Fruit fly (Drosophila melanogaster) whole organism, embryonic: Measurements from ENCODE around the gene CG3690.
A peak's percentile ranks its signal among the peaks of the same experiment; 100 is the strongest.

Experiments used
- Abd-B ChIP-seq: fragments of 200-800 bp; sonication (Bioruptor generic); optimal IDR thresholded peaks from 2 replicates; lab custom pipeline; 2018; ENCODE audit warnings: missing biosample characterization, mild to moderate bottlenecking, missing genetic modification characterization, moderate library complexity
- Asciz ChIP-seq: fragments of 200-800 bp; sonication (Bioruptor generic); optimal IDR thresholded peaks from 2 replicates; lab custom pipeline; 2017; ENCODE audit warnings: missing biosample characterization, mild to moderate bottlenecking, missing genetic modification characterization, missing genetic modification reagents
- BEAF-32 ChIP-seq: fragments of 200-800 bp; sonication (Bioruptor generic); optimal IDR thresholded peaks from 3 replicates; lab custom pipeline; 2017; ENCODE audit warnings: missing biosample characterization, missing genetic modification characterization, mild to moderate bottlenecking, moderate library complexity, missing genetic modification reagents
- Bteb2 ChIP-seq: fragments of 200-800 bp; sonication (Bioruptor generic); optimal IDR thresholded peaks from 2 replicates; lab custom pipeline; 2016; ENCODE audit warnings: missing biosample characterization, missing genetic modification characterization
- CG10147 ChIP-seq: fragments of 200-800 bp; sonication (Bioruptor generic); optimal IDR thresholded peaks from 2 replicates; lab custom pipeline; 2019; ENCODE audit warnings: missing biosample characterization, mild to moderate bottlenecking, missing genetic modification characterization, moderate library complexity
- CG10274 ChIP-seq: fragments of 200-800 bp; sonication (Bioruptor generic); optimal IDR thresholded peaks from 3 replicates; lab custom pipeline; 2017; ENCODE audit warnings: missing biosample characterization, mild to moderate bottlenecking, missing genetic modification characterization
- CG10565 ChIP-seq: fragments of 200-800 bp; sonication (Bioruptor generic); optimal IDR thresholded peaks from 3 replicates; lab custom pipeline; 2016; ENCODE audit warnings: missing biosample characterization, mild to moderate bottlenecking, missing genetic modification characterization
- CG10959 ChIP-seq: fragments of 200-800 bp; sonication (Bioruptor generic); IDR thresholded peaks from 2 replicates; pipeline ENCODE4 v1.3.6; 2022; ENCODE audit warnings: missing biosample characterization, missing genetic modification characterization
- CG11398 ChIP-seq: fragments of 200-800 bp; sonication (Bioruptor generic); optimal IDR thresholded peaks from 2 replicates; lab custom pipeline; 2016; ENCODE audit warnings: missing biosample characterization, missing genetic modification characterization
- CG11695 ChIP-seq: fragments of 200-800 bp; sonication (Bioruptor generic); IDR thresholded peaks from 3 replicates; pipeline ENCODE4 v1.3.6; 2022; ENCODE audit warnings: missing biosample characterization, missing genetic modification characterization
- CG12071 ChIP-seq: fragments of 200-800 bp; sonication (Bioruptor generic); optimal IDR thresholded peaks from 3 replicates; lab custom pipeline; 2018; ENCODE audit warnings: missing biosample characterization, mild to moderate bottlenecking, missing genetic modification characterization
- CG14667 ChIP-seq: fragments of 200-800 bp; sonication (Bioruptor generic); IDR thresholded peaks from 2 replicates; pipeline ENCODE4 v1.3.6; 2022; ENCODE audit warnings: missing biosample characterization, missing genetic modification characterization
- CG14860 ChIP-seq: fragments of 200-800 bp; sonication (Bioruptor generic); IDR thresholded peaks from 3 replicates; pipeline ENCODE4 v1.3.6; 2022; ENCODE audit warnings: missing biosample characterization, missing genetic modification characterization; ENCODE audit not compliant: partially characterized antibody
- CG15011 ChIP-seq: fragments of 200-800 bp; sonication (Bioruptor generic); optimal IDR thresholded peaks from 3 replicates; lab custom pipeline; 2018; ENCODE audit warnings: missing biosample characterization, mild to moderate bottlenecking, missing genetic modification characterization
- CG1602 ChIP-seq: fragments of 200-800 bp; sonication (Bioruptor generic); optimal IDR thresholded peaks from 3 replicates; lab custom pipeline; 2016; ENCODE audit warnings: missing biosample characterization, missing genetic modification characterization
- CG17829 ChIP-seq: fragments of 200-800 bp; optimal IDR thresholded peaks from 2 replicates; lab custom pipeline; 2019; ENCODE audit warnings: missing biosample characterization, mild to moderate bottlenecking, missing genetic modification characterization, moderate library complexity
- CG17912 ChIP-seq: fragments of 200-800 bp; sonication (Bioruptor generic); optimal IDR thresholded peaks from 2 replicates; lab custom pipeline; 2018; ENCODE audit warnings: missing biosample characterization, mild to moderate bottlenecking, missing genetic modification characterization
- CG18262 ChIP-seq: fragments of 200-800 bp; optimal IDR thresholded peaks from 3 replicates; lab custom pipeline; 2019; ENCODE audit warnings: missing biosample characterization, mild to moderate bottlenecking, missing genetic modification characterization, moderate library complexity
- CG30020 ChIP-seq: fragments of 200-800 bp; optimal IDR thresholded peaks from 2 replicates; lab custom pipeline; 2019; ENCODE audit warnings: missing biosample characterization, mild to moderate bottlenecking, missing genetic modification characterization, moderate library complexity
- CG32532 ChIP-seq: fragments of 200-800 bp; sonication (Bioruptor generic); IDR thresholded peaks from 2 replicates; pipeline ENCODE4 v1.3.6; 2022; ENCODE audit warnings: missing biosample characterization, missing genetic modification characterization
- CG3407 ChIP-seq: fragments of 200-800 bp; sonication (Bioruptor generic); optimal IDR thresholded peaks from 2 replicates; lab custom pipeline; 2018; ENCODE audit warnings: missing biosample characterization, mild to moderate bottlenecking, missing genetic modification characterization
- CG3838 ChIP-seq: fragments of 200-800 bp; sonication (Bioruptor generic); optimal IDR thresholded peaks from 3 replicates; lab custom pipeline; 2016; ENCODE audit warnings: missing biosample characterization, missing genetic modification characterization
- CG6175 ChIP-seq: fragments of 200-800 bp; sonication (Bioruptor generic); IDR thresholded peaks from 3 replicates; pipeline ENCODE4 v1.3.6; 2022; ENCODE audit warnings: missing biosample characterization, missing genetic modification characterization
- CG6765 ChIP-seq: fragments of 200-800 bp; sonication (Bioruptor generic); optimal IDR thresholded peaks from 3 replicates; lab custom pipeline; 2017; ENCODE audit warnings: missing biosample characterization, mild to moderate bottlenecking, missing genetic modification characterization
- CG7357 ChIP-seq: fragments of 200-800 bp; sonication (Bioruptor generic); IDR thresholded peaks from 3 replicates; pipeline ENCODE4 v1.3.6; 2022; ENCODE audit warnings: missing biosample characterization, missing genetic modification characterization
- CG7928 ChIP-seq: fragments of 200-800 bp; sonication (Bioruptor generic); optimal IDR thresholded peaks from 2 replicates; lab custom pipeline; 2017; ENCODE audit warnings: missing biosample characterization, mild to moderate bottlenecking, missing genetic modification characterization
- CG8478 ChIP-seq: fragments of >200 bp; optimal IDR thresholded peaks from 2 replicates; lab custom pipeline; 2018
- CG9876 ChIP-seq: fragments of 200-800 bp; sonication (Bioruptor generic); optimal IDR thresholded peaks from 2 replicates; lab custom pipeline; 2016; ENCODE audit warnings: missing biosample characterization, missing genetic modification characterization
- Chrac-16 ChIP-seq: fragments of 200-800 bp; sonication (Bioruptor generic); optimal IDR thresholded peaks from 3 replicates; lab custom pipeline; 2016; ENCODE audit warnings: missing biosample characterization, missing genetic modification characterization
- Drgx ChIP-seq: fragments of 200-800 bp; sonication (Bioruptor generic); IDR thresholded peaks from 2 replicates; pipeline ENCODE4 v1.3.6; 2022; ENCODE audit warnings: missing biosample characterization, missing genetic modification characterization
- HLH3B ChIP-seq: fragments of 200-800 bp; sonication (Bioruptor generic); IDR thresholded peaks from 2 replicates; pipeline ENCODE4 v1.3.6; 2022; ENCODE audit warnings: missing biosample characterization, missing genetic modification characterization
- Hr78 ChIP-seq, 2 experiments: fragments of 200-800 bp in 1 of 2; fragments of >200 bp in 1 of 2; sonication (Bioruptor generic) in 1 of 2; optimal IDR thresholded peaks; 2 replicates each; lab custom pipeline; 2017 to 2019; ENCODE audit warnings: missing biosample characterization in 2 of 2, missing genetic modification characterization in 2 of 2, mild to moderate bottlenecking in 1 of 2, moderate library complexity in 1 of 2
- MTF-1 ChIP-seq: fragments of 200-800 bp; sonication (Bioruptor generic); optimal IDR thresholded peaks from 2 replicates; lab custom pipeline; 2018; ENCODE audit warnings: missing biosample characterization, mild to moderate bottlenecking, missing genetic modification characterization, borderline replicate concordance
- Meics ChIP-seq: fragments of 200-800 bp; sonication (Bioruptor generic); optimal IDR thresholded peaks from 2 replicates; lab custom pipeline; 2017; ENCODE audit warnings: missing biosample characterization, mild to moderate bottlenecking, missing genetic modification characterization
- Mrtf ChIP-seq: fragments of 200-800 bp; sonication (Bioruptor generic); IDR thresholded peaks from 3 replicates; pipeline ENCODE4 v1.3.6; 2022; ENCODE audit warnings: missing biosample characterization, missing genetic modification characterization
- Nf-YB ChIP-seq: fragments of 200-800 bp; sonication (Bioruptor generic); optimal IDR thresholded peaks from 3 replicates; lab custom pipeline; 2019; ENCODE audit warnings: missing biosample characterization, mild to moderate bottlenecking, missing genetic modification characterization, moderate library complexity
- Oaz ChIP-seq: fragments of 200-800 bp; sonication (Bioruptor generic); IDR thresholded peaks from 2 replicates; pipeline ENCODE4 v1.3.6; 2022; ENCODE audit warnings: missing biosample characterization, missing genetic modification characterization
- Ptx1 ChIP-seq: fragments of 200-800 bp; sonication (Bioruptor generic); IDR thresholded peaks from 2 replicates; pipeline ENCODE4 v1.3.6; 2022; ENCODE audit warnings: missing biosample characterization, missing genetic modification characterization
- Usf ChIP-seq: fragments of 200-800 bp; sonication (Bioruptor generic); optimal IDR thresholded peaks from 2 replicates; lab custom pipeline; 2017; ENCODE audit warnings: missing genotype, missing biosample characterization, missing genetic modification characterization
- ap ChIP-seq: fragments of 200-800 bp; sonication (Bioruptor generic); IDR thresholded peaks from 2 replicates; pipeline ENCODE4 v1.3.6; 2022; ENCODE audit warnings: missing biosample characterization, missing genetic modification characterization
- cad ChIP-seq: fragments of >200 bp; optimal IDR thresholded peaks from 2 replicates; lab custom pipeline; 2017; ENCODE audit warnings: missing biosample characterization, missing genetic modification characterization
- crc ChIP-seq: fragments of 200-800 bp; sonication (Bioruptor generic); optimal IDR thresholded peaks from 2 replicates; lab custom pipeline; 2016; ENCODE audit warnings: missing biosample characterization, missing genetic modification characterization
- disco-r ChIP-seq: fragments of 200-800 bp; sonication (Bioruptor generic); optimal IDR thresholded peaks from 2 replicates; lab custom pipeline; 2016; ENCODE audit warnings: missing biosample characterization, missing genetic modification characterization
- dmrt11E ChIP-seq: fragments of 200-800 bp; sonication (Bioruptor generic); optimal IDR thresholded peaks from 3 replicates; lab custom pipeline; 2018; ENCODE audit warnings: missing biosample characterization, mild to moderate bottlenecking, missing genetic modification characterization, moderate library complexity
- grn ChIP-seq: fragments of 200-800 bp; sonication (Bioruptor generic); optimal IDR thresholded peaks from 3 replicates; lab custom pipeline; 2017; ENCODE audit warnings: missing biosample characterization, missing genetic modification characterization
- ken ChIP-seq: fragments of 200-800 bp; sonication (Bioruptor generic); IDR thresholded peaks from 3 replicates; pipeline ENCODE4 v1.3.6; 2022; ENCODE audit warnings: missing biosample characterization, missing genetic modification characterization
- org-1 ChIP-seq: fragments of 200-800 bp; sonication (Bioruptor generic); optimal IDR thresholded peaks from 2 replicates; lab custom pipeline; 2017; ENCODE audit warnings: missing biosample characterization, missing genetic modification characterization
- pita ChIP-seq: fragments of 200-800 bp; sonication (Bioruptor generic); optimal IDR thresholded peaks from 2 replicates; lab custom pipeline; 2017; ENCODE audit warnings: missing biosample characterization, mild to moderate bottlenecking, missing genetic modification characterization
- repo ChIP-seq: fragments of 200-800 bp; sonication (Bioruptor generic); optimal IDR thresholded peaks from 2 replicates; lab custom pipeline; 2016; ENCODE audit warnings: missing biosample characterization, missing genetic modification characterization
- tll ChIP-seq, 2 experiments: fragments of 200-800 bp in 1 of 2; fragments of >200 bp in 1 of 2; sonication (Bioruptor generic) in 1 of 2; optimal IDR thresholded peaks; 2 replicates each; lab custom pipeline; 2017 to 2019; ENCODE audit warnings: missing biosample characterization in 2 of 2, missing genetic modification characterization in 2 of 2, mild to moderate bottlenecking in 1 of 2, moderate library complexity in 1 of 2
- unc-4 ChIP-seq: fragments of 200-800 bp; sonication (Bioruptor generic); IDR thresholded peaks from 2 replicates; pipeline ENCODE4 v1.3.6; 2022; ENCODE audit warnings: missing biosample characterization, missing genetic modification characterization; ENCODE audit not compliant: partially characterized antibody

The CG3690 gene

dm6 chrX:955873-956272, 4.2 kb upstream of the CG3690 start (continued):
- peak; percentile 65 for TF ChIP-seq CG32532
- TF ChIP-seq CG7928 (GFP tag; lab: Kevin White, UChicago): no peak
- TF ChIP-seq Nf-YB (GFP tag; lab: Kevin White, UChicago): peak; percentile 17
- peak; percentile 28; the same call in 1 of the 2 replicates for TF ChIP-seq ap (GFP tag; lab: Robert Waterston, UW)
- no peak for TF ChIP-seq pita (GFP tag; lab: Kevin White, UChicago)
- TF ChIP-seq org-1 (GFP tag; lab: Kevin White, UChicago): peak; percentile 41
- no peak for TF ChIP-seq BEAF-32 (GFP tag; lab: Kevin White, UChicago)
- no peak for TF ChIP-seq CG10565 (GFP tag; lab: Kevin White, UChicago)
- TF ChIP-seq Meics: peak; percentile 68
- TF ChIP-seq Abd-B (GFP tag; lab: Kevin White, UChicago): peak; percentile 38
- no peak for TF ChIP-seq CG6175 (GFP tag; lab: Robert Waterston, UW)
- TF ChIP-seq Chrac-16 (GFP tag; lab: Kevin White, UChicago): peak; percentile 17
- peak; percentile 11 for TF ChIP-seq CG1602 (GFP tag; lab: Kevin White, UChicago)
- no peak for TF ChIP-seq CG11398 (GFP tag; lab: Kevin White, UChicago)
- no peak for TF ChIP-seq CG6765 (GFP tag; lab: Kevin White, UChicago)
- no peak for TF ChIP-seq CG15011 (GFP tag; lab: Kevin White, UChicago)
- no peak for TF ChIP-seq CG3407 (GFP tag; lab: Kevin White, UChicago)
- peak; percentile 59; the same call in 2 of the 3 replicates for TF ChIP-seq Mrtf (GFP tag; lab: Robert Waterston, UW)
- peak; percentile 23 for TF ChIP-seq CG17829 (tag; lab: Kevin White, UChicago)
- no peak for TF ChIP-seq CG17912 (GFP tag; lab: Kevin White, UChicago)
- no peak for TF ChIP-seq unc-4 (GFP tag; lab: Robert Waterston, UW)
- TF ChIP-seq MTF-1 (GFP tag; lab: Kevin White, UChicago): peak; percentile 3
- no peak for TF ChIP-seq Oaz (GFP tag; lab: Robert Waterston, UW)
- TF ChIP-seq Hr78 (GFP tag; optimal IDR thresholded peaks at IDR 0.05; lab: Kevin White, UChicago): no peak
- TF ChIP-seq CG18262 (tag; lab: Kevin White, UChicago): peak; percentile 42
- no peak for TF ChIP-seq disco-r (GFP tag; lab: Kevin White, UChicago)
- no peak for TF ChIP-seq Bteb2 (GFP tag; lab: Kevin White, UChicago)
- peak; percentile 2 for TF ChIP-seq repo (GFP tag; lab: Kevin White, UChicago)
- TF ChIP-seq HLH3B (GFP tag; lab: Robert Waterston, UW): peak; percentile 71
- peak; percentile 39; the same call in 1 of the 3 replicates for TF ChIP-seq CG7357 (GFP tag; lab: Robert Waterston, UW)
- TF ChIP-seq CG14860 (GFP tag; lab: Robert Waterston, UW): no peak
- TF ChIP-seq CG30020: no peak
- TF ChIP-seq tll (GFP tag; optimal IDR thresholded peaks at IDR 0.05; lab: Kevin White, UChicago): no peak
- TF ChIP-seq CG11695 (GFP tag; lab: Robert Waterston, UW): no peak
- peak; percentile 18 for TF ChIP-seq Asciz (GFP tag; lab: Kevin White, UChicago)
- no peak for TF ChIP-seq CG9876 (GFP tag; lab: Kevin White, UChicago)
- peak; percentile 66 for TF ChIP-seq Ptx1 (GFP tag; lab: Robert Waterston, UW)
- TF ChIP-seq grn (GFP tag; lab: Kevin White, UChicago): no peak
- no peak for TF ChIP-seq CG10274 (GFP tag; lab: Kevin White, UChicago)
- no peak for TF ChIP-seq CG3838 (GFP tag; lab: Kevin White, UChicago)
- TF ChIP-seq Drgx (GFP tag; lab: Robert Waterston, UW): no peak
- TF ChIP-seq Usf (GFP tag; lab: Kevin White, UChicago): no peak
- peak; percentile 48 for TF ChIP-seq crc
- TF ChIP-seq CG12071: peak; percentile 75
- TF ChIP-seq CG14667 (GFP tag; lab: Robert Waterston, UW): 0 out of 2 replicates have a peak, but pooled peaks have one; percentile 48
- peak; percentile 44 for TF ChIP-seq CG10147
- no peak for TF ChIP-seq cad (GFP tag; lab: Kevin White, UChicago)
- no peak for TF ChIP-seq dmrt11E
- no peak for TF ChIP-seq CG10959 (GFP tag; lab: Robert Waterston, UW)
- peak; percentile 43; the same call in 1 of the 3 replicates for TF ChIP-seq ken
- no peak for TF ChIP-seq CG8478 (lab: Kevin White, UChicago)
